Worm (Caenorhabditis elegans) whole organism, L3 larva: Measurements from ENCODE around the gene W07G4.8.

Source experiments
- ama-1 ChIP-seq: fragments of 150-350 bp; optimal IDR thresholded peaks from 2 replicates; lab custom pipeline; 2018
- daf-12 ChIP-seq: fragments of 150-350 bp; optimal IDR thresholded peaks from 2 replicates; lab custom pipeline; 2014; ENCODE audit warnings: missing biosample characterization, missing genetic modification reagents, missing genetic modification characterization
- fos-1 ChIP-seq: fragments of 150-350 bp; optimal IDR thresholded peaks from 2 replicates; lab custom pipeline; 2014; ENCODE audit warnings: missing biosample characterization, missing genetic modification characterization
- hmg-11 ChIP-seq: sonication (generic microtip); optimal IDR thresholded peaks from 2 replicates; lab custom pipeline; 2016; ENCODE audit warnings: missing genetic modification characterization, missing compliant biosample characterization
- pha-4 ChIP-seq: fragments of 150-350 bp; optimal IDR thresholded peaks from 2 replicates; lab custom pipeline; 2014; ENCODE audit warnings: missing biosample characterization, missing genetic modification reagents, missing genetic modification characterization
- sea-2 ChIP-seq: fragments of 150-350 bp; sonication (generic microtip); optimal IDR thresholded peaks from 4 replicates; lab custom pipeline; 2014; ENCODE audit warnings: missing biosample characterization, missing genetic modification reagents, missing genetic modification characterization
- snpc-4 ChIP-seq: fragments of 150-350 bp; optimal IDR thresholded peaks from 2 replicates; lab custom pipeline; 2014; ENCODE audit warnings: missing biosample characterization, missing genetic modification characterization

ce11 chrV:13034604-13035003, 14.8 kb downstream of the W07G4.8 start, which contains the start of gene W07G4.7:
- TF ChIP-seq pha-4 (tag; lab: Kevin White, UChicago), result no peak
- TF ChIP-seq daf-12 (tag; lab: Kevin White, UChicago), result no peak
- no peak for TF ChIP-seq sea-2 (GFP tag; lab: Kevin White, UChicago)
- TF ChIP-seq fos-1 (tag; lab: Kevin White, UChicago), result no peak
- no peak for TF ChIP-seq hmg-11 (tag; lab: Kevin White, UChicago)
- no peak for TF ChIP-seq snpc-4 (tag; lab: Kevin White, UChicago)
- no peak for TF ChIP-seq ama-1 (lab: Kevin White, UChicago)
